Fruit fly (Drosophila melanogaster) whole organism, adult: ENCODE measurements around the gene CG10137.

ENCODE experiments used
- CG11617 ChIP-seq: fragments of 200-800 bp; sonication (Bioruptor generic); optimal IDR thresholded peaks from 2 replicates; lab custom pipeline; 2017; ENCODE audit warnings: mild to moderate bottlenecking, missing biosample characterization, missing genetic modification reagents, missing genetic modification characterization
- CG12768 ChIP-seq: fragments of 200-800 bp; sonication (Bioruptor generic); optimal IDR thresholded peaks from 2 replicates; lab custom pipeline; 2017; ENCODE audit warnings: missing biosample characterization, missing genetic modification characterization, mild to moderate bottlenecking, moderate library complexity, missing genetic modification reagents
- CG1620 ChIP-seq: fragments of 200-800 bp; sonication (Bioruptor generic); optimal IDR thresholded peaks from 2 replicates; lab custom pipeline; 2016; ENCODE audit warnings: missing biosample characterization, missing genetic modification characterization
- CG5204 ChIP-seq: fragments of 200-800 bp; sonication (Bioruptor generic); optimal IDR thresholded peaks from 2 replicates; lab custom pipeline; 2016; ENCODE audit warnings: missing biosample characterization, missing genetic modification characterization
- CG7045 ChIP-seq: fragments of 200-800 bp; sonication (Bioruptor generic); optimal IDR thresholded peaks from 2 replicates; lab custom pipeline; 2017; ENCODE audit warnings: missing biosample characterization, mild to moderate bottlenecking, missing genetic modification characterization
- Crg-1 ChIP-seq: fragments of 200-800 bp; sonication (Bioruptor generic); optimal IDR thresholded peaks from 2 replicates; lab custom pipeline; 2016; ENCODE audit warnings: missing biosample characterization, missing genetic modification characterization
- Mnt ChIP-seq: fragments of 200-800 bp; sonication (Bioruptor generic); optimal IDR thresholded peaks from 2 replicates; lab custom pipeline; 2016; ENCODE audit warnings: missing biosample characterization, mild to moderate bottlenecking, missing genetic modification characterization
- bab1 ChIP-seq: fragments of 200-800 bp; sonication (Bioruptor generic); optimal IDR thresholded peaks from 3 replicates; lab custom pipeline; 2019; ENCODE audit warnings: missing biosample characterization, mild to moderate bottlenecking, missing genetic modification characterization, moderate library complexity
- cnc ChIP-seq, 2 experiments: fragments of >200 bp; optimal IDR thresholded peaks; 2 replicates each; lab custom pipeline; 2017
- kay ChIP-seq: fragments of 200-800 bp; sonication (Bioruptor generic); peaks from one replicate; lab custom pipeline; 2016; ENCODE audit warnings: missing biosample characterization, missing genetic modification characterization, borderline replicate concordance
- pad ChIP-seq: fragments of 200-800 bp; sonication (Bioruptor generic); optimal IDR thresholded peaks from 3 replicates; lab custom pipeline; 2017; ENCODE audit warnings: missing biosample characterization, missing genetic modification characterization, mild to moderate bottlenecking, moderate library complexity, missing genetic modification reagents

DNA sequence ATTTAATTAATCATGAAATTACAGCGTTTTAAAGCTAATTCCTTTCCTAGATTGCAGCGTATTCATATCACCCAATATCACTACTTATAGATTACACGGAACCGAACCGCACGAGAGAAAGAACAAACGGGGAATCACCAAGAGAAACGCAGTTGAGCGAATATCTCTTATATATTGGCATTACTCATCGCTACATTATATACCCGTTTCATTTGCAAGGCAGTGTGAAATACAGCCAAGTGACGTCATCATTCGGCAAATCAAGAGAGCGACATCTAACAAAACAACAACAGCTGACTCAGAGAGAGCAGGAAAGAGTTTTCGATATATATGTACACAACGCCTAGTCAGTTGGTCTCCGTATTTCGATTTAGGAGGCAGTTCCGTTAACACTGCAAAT is 21.7 kb downstream of the CG10137 start, which contains the start of gene Tep4:
- TF ChIP-seq Mnt (no peak), bab1 (no peak), CG5204 (GFP tag; lab: Kevin White, UChicago) (no peak), Crg-1 (GFP tag; lab: Kevin White, UChicago) (no peak), CG11617 (GFP tag; lab: Kevin White, UChicago) (no peak), CG1620 (GFP tag; lab: Kevin White, UChicago) (no peak), kay (GFP tag; lab: Kevin White, UChicago) (peak; percentile 98), CG12768 (GFP tag; lab: Kevin White, UChicago) (no peak), CG7045 (GFP tag; lab: Kevin White, UChicago) (no peak), pad (GFP tag; lab: Kevin White, UChicago) (no peak), cnc (optimal IDR thresholded peaks at IDR 0.05; lab: Kevin White, UChicago) (no peak)
